Fruit fly (Drosophila melanogaster) whole organism, wandering third instar larva: ENCODE data around the gene Mtr3.

Experiments
- CG32264 ChIP-seq: fragments of 200-800 bp; sonication (Bioruptor generic); optimal IDR thresholded peaks from 2 replicates; lab custom pipeline; 2016; ENCODE audit warnings: missing biosample characterization, missing genetic modification characterization
- CrebA ChIP-seq: fragments of 200-800 bp; sonication (Bioruptor generic); optimal IDR thresholded peaks from 2 replicates; lab custom pipeline; 2016; ENCODE audit warnings: missing biosample characterization, mild to moderate bottlenecking, missing genetic modification characterization, borderline replicate concordance
- Hr83 ChIP-seq: fragments of 200-300 bp; sonication (Bioruptor generic); optimal IDR thresholded peaks from 2 replicates; lab custom pipeline; 2016; ENCODE audit warnings: missing biosample characterization, mild to moderate bottlenecking, missing genetic modification characterization, moderate library complexity; ENCODE audit not compliant: poor library complexity, severe bottlenecking

- TF ChIP-seq CG32264 (GFP tag; lab: Kevin White, UChicago) (no peak), Hr83 (GFP tag; lab: Kevin White, UChicago) (no peak), CrebA (GFP tag; lab: Kevin White, UChicago) (no peak)
Observed at dm6 chr3L:19909234-19910053, 4.1 kb downstream of the Mtr3 start.
